Worm (Caenorhabditis elegans) whole organism, L2 larva: ENCODE measurements around the gene sec-16A.2.

Experiments used
- F13H6.1 ChIP-seq: sonication (generic microtip); optimal IDR thresholded peaks from 2 replicates; lab custom pipeline; 2016; ENCODE audit warnings: missing genetic modification characterization, missing compliant biosample characterization
- ZK546.5 ChIP-seq: sonication (generic microtip); optimal IDR thresholded peaks from 2 replicates; lab custom pipeline; 2017; ENCODE audit warnings: missing biosample characterization, missing genetic modification characterization
- alr-1 ChIP-seq: fragments of 150-350 bp; optimal IDR thresholded peaks from 2 replicates; lab custom pipeline; 2014; ENCODE audit warnings: missing biosample characterization, missing genetic modification characterization
- aly-2 ChIP-seq: fragments of 150-350 bp; optimal IDR thresholded peaks from 2 replicates; lab custom pipeline; 2014; ENCODE audit warnings: missing biosample characterization, missing genetic modification characterization
- ceh-82 ChIP-seq: fragments of 150-350 bp; optimal IDR thresholded peaks from 2 replicates; lab custom pipeline; 2014; ENCODE audit warnings: missing biosample characterization, missing genetic modification characterization
- dmd-4 ChIP-seq: sonication (generic microtip); optimal IDR thresholded peaks from 2 replicates; lab custom pipeline; 2017; ENCODE audit warnings: missing biosample characterization, missing genetic modification characterization
- egl-27 ChIP-seq: sonication (generic microtip); optimal IDR thresholded peaks from 3 replicates; lab custom pipeline; 2017; ENCODE audit warnings: missing biosample characterization, missing genetic modification reagents, missing genetic modification characterization
- elt-1 ChIP-seq: fragments of 150-350 bp; optimal IDR thresholded peaks from 2 replicates; lab custom pipeline; 2014; ENCODE audit warnings: missing biosample characterization, missing genetic modification characterization
- elt-3 ChIP-seq: sonication (generic microtip); optimal IDR thresholded peaks from 2 replicates; lab custom pipeline; 2017; ENCODE audit warnings: missing biosample characterization, missing genetic modification characterization
- gmeb-1 ChIP-seq: fragments of 150-350 bp; optimal IDR thresholded peaks from 2 replicates; lab custom pipeline; 2014; ENCODE audit warnings: missing biosample characterization, missing genetic modification characterization
- lin-11 ChIP-seq: fragments of 150-350 bp; sonication (generic microtip); optimal IDR thresholded peaks from 2 replicates; lab custom pipeline; 2014; ENCODE audit warnings: missing biosample characterization, missing genetic modification characterization, inconsistent platforms, mixed read lengths
- mbf-1 ChIP-seq: sonication (generic microtip); optimal IDR thresholded peaks from 2 replicates; lab custom pipeline; 2017; ENCODE audit warnings: missing biosample characterization, missing genetic modification characterization
- mdl-1 ChIP-seq, 2 experiments: fragments of 150-350 bp in 1 of 2; sonication (generic microtip) in 1 of 2; optimal IDR thresholded peaks; 2 replicates each; lab custom pipeline; 2017; ENCODE audit warnings: missing biosample characterization in 2 of 2, missing genetic modification characterization in 2 of 2
- nhr-11 ChIP-seq: fragments of 150-350 bp; optimal IDR thresholded peaks from 2 replicates; lab custom pipeline; 2014; ENCODE audit warnings: missing biosample characterization, missing genetic modification characterization
- nhr-12 ChIP-seq: fragments of 150-350 bp; optimal IDR thresholded peaks from 2 replicates; lab custom pipeline; 2014; ENCODE audit warnings: missing biosample characterization, missing genetic modification characterization
- nhr-129 ChIP-seq: fragments of 150-350 bp; optimal IDR thresholded peaks from 2 replicates; lab custom pipeline; 2014; ENCODE audit warnings: missing biosample characterization, missing genetic modification characterization
- nhr-23 ChIP-seq: fragments of 150-350 bp; optimal IDR thresholded peaks from 2 replicates; lab custom pipeline; 2014; ENCODE audit warnings: missing biosample characterization, missing genetic modification reagents, missing genetic modification characterization
- nhr-237 ChIP-seq: fragments of 150-350 bp; optimal IDR thresholded peaks from 2 replicates; lab custom pipeline; 2014; ENCODE audit warnings: missing biosample characterization, missing genetic modification characterization
- nhr-77 ChIP-seq: fragments of 150-350 bp; optimal IDR thresholded peaks from 2 replicates; lab custom pipeline; 2014; ENCODE audit warnings: missing biosample characterization, missing genetic modification characterization
- peb-1 ChIP-seq: fragments of 150-350 bp; optimal IDR thresholded peaks from 2 replicates; lab custom pipeline; 2014; ENCODE audit warnings: missing biosample characterization, missing genetic modification characterization
- snpc-4 ChIP-seq: fragments of 150-350 bp; optimal IDR thresholded peaks from 2 replicates; lab custom pipeline; 2014; ENCODE audit warnings: missing biosample characterization, missing genetic modification characterization
- unc-55 ChIP-seq: fragments of 150-350 bp; sonication (generic microtip); optimal IDR thresholded peaks from 3 replicates; lab custom pipeline; 2014; ENCODE audit warnings: missing biosample characterization, missing genetic modification reagents, missing genetic modification characterization
- zag-1 ChIP-seq: fragments of 150-350 bp; optimal IDR thresholded peaks from 2 replicates; lab custom pipeline; 2014; ENCODE audit warnings: missing biosample characterization, missing genetic modification characterization
- ztf-11 ChIP-seq: sonication (generic microtip); optimal IDR thresholded peaks from 2 replicates; lab custom pipeline; 2017; ENCODE audit warnings: missing biosample characterization, missing genetic modification characterization

Gene sec-16A.2

ce11 chrX:8327800-8328199 is 40.8 kb downstream of the sec-16A.2 start, which contains the start of gene F55E10.4:
F55E10.4 (minus strand) TSS chrX:8327900.
- TF ChIP-seq lin-11 (tag; lab: Kevin White, UChicago) (no peak), ztf-11 (tag; lab: Kevin White, UChicago) (no peak), nhr-129 (tag; lab: Kevin White, UChicago) (no peak), dmd-4 (tag; lab: Kevin White, UChicago) (no peak), peb-1 (tag; lab: Kevin White, UChicago) (no peak), nhr-77 (tag; lab: Kevin White, UChicago) (no peak)

ce11 chrX:8340393-8340792 is 53.3 kb downstream of the sec-16A.2 start, which contains the start of gene F55E10.2:
F55E10.2 (plus strand) TSS chrX:8340693.
- TF ChIP-seq nhr-237 (tag; lab: Kevin White, UChicago) (no peak), alr-1 (tag; lab: Kevin White, UChicago) (no peak), nhr-23 (tag; lab: Kevin White, UChicago) (no peak), egl-27 (tag; lab: Kevin White, UChicago) (no peak), elt-3 (tag; lab: Kevin White, UChicago) (no peak), ceh-82 (tag; lab: Kevin White, UChicago) (no peak), lin-11 (tag; lab: Kevin White, UChicago) (no peak), snpc-4 (tag; lab: Kevin White, UChicago) (no peak)

ce11 chrX:8341675-8342074 is 54.6 kb downstream of the sec-16A.2 start, which contains the start of gene F55E10.1:
F55E10.1 (plus strand) TSS chrX:8341975.
- TF ChIP-seq nhr-12 (tag; lab: Kevin White, UChicago) (no peak), gmeb-1 (tag; lab: Kevin White, UChicago) (no peak), nhr-77 (tag; lab: Kevin White, UChicago) (no peak), ZK546.5 (no peak), elt-1 (no peak), mbf-1 (tag; lab: Kevin White, UChicago) (no peak), F13H6.1 (no peak), zag-1 (tag; lab: Kevin White, UChicago) (no peak), unc-55 (no peak), mdl-1 (tag; optimal IDR thresholded peaks at IDR 0.05; lab: Kevin White, UChicago) (no peak), aly-2 (tag; lab: Kevin White, UChicago) (no peak), nhr-23 (tag; lab: Kevin White, UChicago) (no peak), nhr-11 (no peak), peb-1 (tag; lab: Kevin White, UChicago) (no peak)
